Fruit fly (Drosophila melanogaster): ENCODE measurements around the gene CG14957.

CG14957 gene

dm6 chr3L:3166200-3166695 is 21.1 kb upstream of the CG14957 start, which contains the start of gene Asciz:
Asciz (minus strand) TSS chr3L:3166250.
- TF ChIP-seq CTCF (optimal IDR thresholded peaks at IDR 0.05) (no peak), CG8478 (optimal IDR thresholded peaks at IDR 0.05) (no peak)

DNA sequence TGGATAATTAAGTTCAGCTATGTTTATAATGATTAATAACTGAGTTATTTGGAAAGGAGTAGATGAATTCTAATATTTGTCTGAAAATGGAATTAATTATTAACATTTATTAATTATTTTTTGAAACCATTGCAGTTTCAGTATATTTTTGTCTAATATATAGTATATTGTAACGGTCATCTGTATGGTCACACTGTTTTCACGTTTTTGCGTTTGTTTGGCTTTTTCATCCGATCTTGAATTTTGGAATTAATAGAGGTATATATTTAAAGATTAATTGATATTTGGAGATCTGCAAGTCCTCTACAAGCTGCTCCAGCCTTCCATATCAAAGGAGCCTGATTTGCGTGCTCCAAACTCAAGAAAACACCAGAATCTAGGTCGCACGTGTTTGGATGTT is 18.3 kb upstream of the CG14957 start, which contains the start of the genes CG32278 and CG32281:
Gene CG32278, plus strand, starts transcription at position 180 of the 400 bp plus-strand sequence.
Gene CG32281, plus strand, starts transcription at position 269 of the 400 bp plus-strand sequence.
- TF ChIP-seq CTCF (optimal IDR thresholded peaks at IDR 0.05) (no peak), CG8478 (optimal IDR thresholded peaks at IDR 0.05) (no peak)

- no peak for TF ChIP-seq CTCF (optimal IDR thresholded peaks at IDR 0.05)
- TF ChIP-seq CG8478 (optimal IDR thresholded peaks at IDR 0.05): no peak
These were observed 14.9 kb upstream of the CG14957 start, which contains the start of gene CG14963 for dm6 chr3L:3172445-3172844. CG14963 (minus strand) TSS chr3L:3172545.

DNA sequence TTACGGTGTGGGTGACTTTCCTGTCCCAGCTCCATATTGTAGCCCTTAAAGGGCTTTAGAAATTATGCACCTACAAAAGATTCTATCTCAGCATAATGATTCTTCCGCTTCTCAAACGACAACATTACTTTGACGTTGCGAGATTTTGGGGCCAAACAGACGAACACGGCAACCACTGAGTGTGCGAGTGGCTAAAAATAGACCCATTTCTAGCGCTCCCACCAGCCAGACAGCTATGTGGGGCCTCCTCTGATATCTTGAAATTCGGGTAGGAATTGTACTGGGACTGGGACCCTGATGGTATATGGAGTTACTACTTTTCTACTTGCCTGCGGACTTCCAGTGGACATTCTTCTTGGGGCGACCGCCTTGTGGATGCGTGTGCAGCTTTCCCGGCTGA is 9.5 kb upstream of the CG14957 start:
- no peak for TF ChIP-seq CG8478 (optimal IDR thresholded peaks at IDR 0.05)
- TF ChIP-seq CTCF (optimal IDR thresholded peaks at IDR 0.05): no peak

DNA sequence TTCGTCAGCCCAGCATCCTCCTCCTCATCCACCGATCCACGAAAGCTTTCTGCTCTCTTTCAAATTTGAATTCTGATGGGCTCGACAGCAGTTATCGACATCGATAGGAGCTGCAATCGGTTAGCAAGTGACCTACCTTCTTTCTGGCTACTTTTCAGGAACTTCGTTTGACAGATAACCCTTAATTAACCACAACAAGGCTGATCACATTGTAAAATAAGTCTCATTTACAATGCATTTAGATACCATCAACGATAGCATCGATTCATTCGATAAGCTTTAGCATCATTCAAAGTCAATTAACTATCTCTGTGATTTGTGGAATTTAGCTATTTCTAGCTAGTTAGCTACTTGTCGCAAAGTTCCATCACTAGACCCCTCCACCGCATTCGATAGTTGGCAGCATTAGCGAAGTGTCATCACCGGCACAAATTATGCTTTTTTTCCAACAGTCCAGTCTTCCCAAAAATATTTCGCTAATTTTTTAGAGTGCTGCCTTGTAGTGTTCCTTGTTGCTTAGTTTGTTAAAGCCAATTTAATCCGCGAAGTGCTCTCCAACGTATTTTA is 8.8 kb upstream of the CG14957 start, which contains the start of the genes MnM and Girdin:
Gene MnM, minus strand, starts transcription at position 51 of the 567 bp plus-strand sequence.
Gene Girdin, plus strand, starts transcription at position 401 of the 567 bp plus-strand sequence.
- no peak for TF ChIP-seq CG8478 (optimal IDR thresholded peaks at IDR 0.05)
- peak in 1 of 2 experiments; percentile 46 for TF ChIP-seq CTCF (optimal IDR thresholded peaks at IDR 0.05)

dm6 chr3L:3179474-3179873 is 7.9 kb upstream of the CG14957 start:
- TF ChIP-seq CG8478 (optimal IDR thresholded peaks at IDR 0.05) (no peak), CTCF (optimal IDR thresholded peaks at IDR 0.05) (no peak)

DNA sequence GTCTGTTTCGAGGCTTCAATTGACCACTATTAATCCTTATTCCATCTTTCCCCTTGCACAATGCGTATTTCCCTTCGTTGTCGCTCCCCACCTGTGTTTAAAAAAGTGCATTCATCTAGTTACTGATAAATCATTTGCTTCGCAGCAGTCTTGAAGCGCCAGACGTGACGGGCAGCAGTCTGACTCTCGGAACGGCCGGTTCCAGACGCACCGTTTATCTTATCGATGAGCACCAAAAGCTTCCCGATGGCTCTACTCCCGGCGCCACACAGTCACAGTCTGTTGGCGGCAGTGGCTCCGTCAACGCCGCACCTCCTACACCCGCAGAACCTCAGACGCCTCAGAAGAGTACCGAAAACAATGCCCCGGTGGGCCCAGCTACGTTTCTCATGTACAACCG is 3.3 kb upstream of the CG14957 start, which contains the start of gene CG42494:
Gene CG42494, plus strand, starts transcription at position 301 of the 400 bp plus-strand sequence.
- TF ChIP-seq CTCF (optimal IDR thresholded peaks at IDR 0.05): no peak
- no peak for TF ChIP-seq CG8478 (optimal IDR thresholded peaks at IDR 0.05)

DNA sequence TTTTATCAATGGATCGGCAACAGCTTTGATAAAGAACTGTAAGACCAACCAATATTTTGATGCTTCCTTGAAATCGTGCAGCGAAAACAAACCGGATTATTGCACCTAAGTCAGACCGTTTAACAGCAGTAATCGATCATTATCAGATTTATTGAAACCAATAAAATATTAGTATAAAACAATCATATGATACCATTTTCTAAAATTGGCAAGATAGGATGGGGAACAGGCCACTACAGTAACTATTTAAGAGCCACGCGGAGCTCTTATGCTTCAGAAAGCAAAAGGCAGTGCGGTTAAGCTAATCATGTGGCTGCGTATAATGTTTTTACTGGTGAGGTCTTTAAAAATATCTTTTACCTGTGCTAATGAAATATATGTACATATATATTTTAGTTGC is 999 bp upstream of the CG14957 start, which contains the start of gene CG32284:
Gene CG32284, plus strand, starts transcription at position 301 of the 400 bp plus-strand sequence.
- no peak for TF ChIP-seq CG8478 (optimal IDR thresholded peaks at IDR 0.05)
- no peak for TF ChIP-seq CTCF (optimal IDR thresholded peaks at IDR 0.05)

DNA sequence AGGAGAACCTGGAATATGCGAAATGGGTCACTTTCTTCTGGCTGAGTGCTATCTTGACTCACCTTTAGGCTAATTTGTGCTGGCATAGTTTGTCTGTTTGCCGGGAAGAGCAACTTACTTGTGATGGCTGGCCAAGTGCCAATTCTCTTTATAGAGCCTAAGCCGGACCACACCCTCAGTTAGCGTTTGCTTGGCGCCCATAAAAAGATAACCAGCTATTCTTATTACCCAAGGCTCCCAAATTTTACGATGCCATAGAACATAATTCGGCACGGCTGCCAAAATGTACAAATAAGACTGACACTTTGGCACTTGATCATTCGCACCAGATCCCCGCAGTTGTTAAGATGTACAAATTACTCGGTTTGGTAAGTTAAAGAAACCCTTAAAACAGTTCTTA is 2.3 kb downstream of the CG14957 start, which contains the start of the genes CG42525 and CG14958:
Gene CG42525, minus strand, starts transcription at position 101 of the 400 bp plus-strand sequence.
Gene CG14958, plus strand, starts transcription at position 332 of the 400 bp plus-strand sequence.
- TF ChIP-seq CG8478 (optimal IDR thresholded peaks at IDR 0.05) (no peak), CTCF (optimal IDR thresholded peaks at IDR 0.05) (no peak)

DNA sequence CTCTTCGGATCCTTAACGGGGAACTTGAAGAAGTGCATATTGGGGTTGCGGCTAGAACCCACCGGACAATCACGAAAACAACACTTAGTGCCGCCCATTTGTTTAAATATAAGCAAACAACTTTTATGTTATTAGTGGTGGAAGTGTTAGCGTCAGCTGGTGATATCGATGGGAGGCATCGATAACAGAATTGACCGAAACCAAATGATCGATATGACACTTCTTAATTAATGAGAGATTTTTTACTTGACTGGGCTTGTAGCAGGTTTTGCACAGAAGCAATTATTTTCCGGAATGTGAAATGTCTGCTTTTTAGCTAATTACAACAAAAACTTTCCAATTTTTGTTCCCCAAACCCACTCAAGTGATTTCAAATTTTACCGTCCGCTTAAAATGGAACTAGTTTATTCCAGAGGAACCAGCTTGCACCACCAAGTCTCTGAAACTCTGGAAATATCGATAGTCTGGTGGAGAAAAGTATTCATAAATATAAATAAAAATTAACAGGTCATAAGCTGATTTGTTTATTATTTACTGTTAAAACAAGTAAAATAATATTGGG is 5.1 kb downstream of the CG14957 start, which contains the start of gene CG14965:
Gene CG14965, minus strand, starts transcription at position 159 of the 562 bp plus-strand sequence.
- TF ChIP-seq CTCF (optimal IDR thresholded peaks at IDR 0.05) (no peak), CG8478 (optimal IDR thresholded peaks at IDR 0.05) (no peak)

- TF ChIP-seq CTCF (optimal IDR thresholded peaks at IDR 0.05): no peak
- no peak for TF ChIP-seq CG8478 (optimal IDR thresholded peaks at IDR 0.05)
These were observed 5.5 kb downstream of the CG14957 start, which contains the start of gene Hsp83 for dm6 chr3L:3192912-3193311. Hsp83 (plus strand) TSS chr3L:3192969.

DNA sequence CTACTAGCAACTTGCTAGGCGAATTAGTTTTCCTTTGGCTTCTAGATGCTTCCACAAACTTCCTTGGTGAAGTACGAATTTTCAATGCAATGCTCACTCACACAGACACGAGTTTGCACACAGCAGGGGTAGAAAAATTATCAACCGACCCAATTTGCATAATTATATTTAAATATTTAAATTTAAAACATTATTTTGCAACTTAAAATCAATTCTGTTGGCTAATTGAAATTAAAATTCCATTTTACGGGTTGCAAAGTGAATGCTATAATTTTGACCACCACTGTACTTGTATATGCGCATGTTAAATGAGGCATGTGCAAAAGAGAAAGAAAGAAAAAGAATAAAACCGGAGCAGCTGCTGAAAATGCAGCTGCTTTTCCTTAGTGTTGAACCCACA is 6.7 kb downstream of the CG14957 start:
- TF ChIP-seq CTCF (optimal IDR thresholded peaks at IDR 0.05) (no peak), CG8478 (optimal IDR thresholded peaks at IDR 0.05) (no peak)

DNA sequence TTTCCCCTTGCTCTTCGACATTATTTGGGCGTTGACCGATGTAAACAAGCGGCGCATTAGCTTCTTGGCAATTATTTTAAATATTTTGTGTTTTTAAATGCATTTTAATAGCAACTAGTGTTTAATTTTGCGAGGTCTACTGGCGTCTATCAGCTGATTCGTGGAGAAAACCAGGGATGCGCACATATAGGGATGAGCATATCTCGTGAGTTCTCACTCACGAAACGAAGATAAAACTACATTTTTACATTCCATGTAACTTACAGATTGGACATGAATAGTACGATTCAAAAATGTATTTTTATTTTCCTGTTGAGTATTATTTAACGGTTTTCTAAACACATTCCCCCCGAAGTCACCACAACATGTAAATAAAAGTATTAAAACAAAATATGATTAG is 10.1 kb downstream of the CG14957 start, which contains the start of gene CG14966:
Gene CG14966, minus strand, starts transcription at position 168 of the 400 bp plus-strand sequence.
- TF ChIP-seq CG8478 (optimal IDR thresholded peaks at IDR 0.05): no peak
- TF ChIP-seq CTCF (optimal IDR thresholded peaks at IDR 0.05): peak in 1 of 2 experiments; percentile 39

DNA sequence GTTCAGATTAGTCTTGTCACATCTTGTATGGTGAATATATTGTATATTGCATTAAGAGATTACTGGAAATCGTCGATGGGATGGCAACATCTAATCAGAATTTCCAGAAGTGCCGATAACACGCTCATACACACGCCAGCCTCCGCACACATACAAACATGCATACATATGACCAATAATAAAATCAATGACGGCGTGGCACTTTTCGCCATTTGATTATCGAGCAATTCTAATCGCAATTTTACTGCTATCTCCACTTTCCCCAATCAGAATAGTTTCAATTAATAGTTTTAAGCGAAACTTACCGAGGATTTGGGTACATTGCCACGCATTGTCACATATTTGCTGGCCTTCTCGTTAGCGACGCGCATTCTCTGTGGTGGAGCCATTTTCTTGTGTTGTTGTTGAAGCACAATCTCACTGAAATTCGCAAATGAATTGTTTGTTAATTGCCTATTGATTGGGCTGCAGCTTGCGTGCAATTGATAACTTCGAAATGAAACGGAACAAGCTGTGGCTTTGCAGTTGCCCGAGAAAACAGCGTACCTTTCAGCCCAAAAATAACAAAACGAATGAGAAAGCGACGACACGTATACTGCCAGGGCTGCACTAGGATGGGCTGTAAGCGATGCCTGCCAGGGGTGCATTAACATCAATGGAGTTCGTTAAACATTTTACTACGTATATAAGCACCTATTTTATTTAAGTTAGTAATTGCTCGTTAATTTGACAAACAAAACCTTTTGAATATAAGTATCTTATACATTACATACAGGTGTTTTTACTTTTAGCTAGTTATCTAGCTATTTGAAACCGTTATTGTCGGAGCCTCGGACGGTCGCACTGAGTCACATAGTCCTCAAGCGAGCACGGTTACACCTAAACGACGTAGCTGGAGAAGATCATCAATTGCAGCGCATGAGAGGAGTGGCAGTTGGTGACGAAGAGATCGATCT is 11.4 kb downstream of the CG14957 start, which contains the start of the genes CG32276 and gry:
Gene CG32276, minus strand, starts transcription at position 601 of the 956 bp plus-strand sequence.
Gene gry, plus strand, starts transcription at position 644 of the 956 bp plus-strand sequence.
- TF ChIP-seq CG8478 (optimal IDR thresholded peaks at IDR 0.05) (no peak), CTCF (optimal IDR thresholded peaks at IDR 0.05) (no peak)
